Fruit fly (Drosophila melanogaster): ENCODE data around the gene CG11584.

DNA sequence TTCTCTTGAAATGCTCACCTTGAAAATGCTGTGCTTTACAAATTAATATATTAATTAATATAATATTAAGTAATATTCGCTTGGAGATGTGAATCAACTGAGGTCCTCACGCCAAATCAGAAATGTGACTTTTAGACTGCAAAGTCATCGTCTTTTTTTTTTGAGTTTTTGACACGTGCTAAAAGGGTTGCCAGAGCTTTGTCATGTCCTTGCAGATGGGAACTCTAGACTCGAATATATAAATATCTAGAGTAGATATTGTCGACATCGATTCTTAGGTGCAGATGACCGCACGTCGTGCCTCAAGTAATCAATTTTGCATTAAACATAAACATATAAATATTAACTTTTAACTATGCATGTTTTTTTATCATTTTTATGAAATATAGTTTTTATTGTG, 8.3 kb upstream of the CG11584 start, which contains the start of gene betaNACtes1:
- TF ChIP-seq usp (GFP tag; optimal IDR thresholded peaks at IDR 0.05), result no peak
- no peak for TF ChIP-seq psq (optimal IDR thresholded peaks at IDR 0.05)
- no peak for TF ChIP-seq pan (optimal IDR thresholded peaks at IDR 0.05)
- TF ChIP-seq Dll (optimal IDR thresholded peaks at IDR 0.05), result no peak
